ENCODE assay signal across 7 worm cellular contexts in genomic region chrV:6202573-6202972, ce11.
TF ChIP-seq lines count a peak whose summit lies in the region.

TSS of gene ttn-1 (minus strand) at chrV:6202632.

TF ChIP-seq in whole organism, L1 larva, 84 proteins besides CTCF, POLR2A, EP300 and RAD21 (continues in another document):
- TF ChIP-seq nhr-76 (tag; optimal IDR thresholded peaks at IDR 0.05; lab: Kevin White, UChicago) (no peak), swsn-7 (tag; optimal IDR thresholded peaks at IDR 0.05; lab: Kevin White, UChicago) (no peak), rnt-1 (tag; optimal IDR thresholded peaks at IDR 0.05; lab: Kevin White, UChicago) (peak; percentile 52), ceh-63 (GFP tag; optimal IDR thresholded peaks at IDR 0.05; lab: Kevin White, UChicago) (no peak), nhr-71 (tag; optimal IDR thresholded peaks at IDR 0.05; lab: Kevin White, UChicago) (peak; percentile 33), fkh-10 (GFP tag; optimal IDR thresholded peaks at IDR 0.05; lab: Kevin White, UChicago) (no peak), unc-98 (GFP tag; IDR thresholded peaks at IDR 0.05; lab: Robert Waterston, UW) (no peak), lin-39 (tag; optimal IDR thresholded peaks at IDR 0.05; lab: Kevin White, UChicago) (no peak), grh-1 (GFP tag; IDR thresholded peaks at IDR 0.05; lab: Robert Waterston, UW) (no peak), unc-130 (tag; optimal IDR thresholded peaks at IDR 0.05; lab: Kevin White, UChicago) (peak; percentile 23), unc-62 (GFP tag; optimal IDR thresholded peaks at IDR 0.05; lab: Kevin White, UChicago) (no peak), lin-14 (GFP tag; optimal IDR thresholded peaks at IDR 0.05; lab: Kevin White, UChicago) (peak; percentile 68), efl-3 (GFP tag; optimal IDR thresholded peaks at IDR 0.05; lab: Kevin White, UChicago) (no peak), pqm-1 (tag; optimal IDR thresholded peaks at IDR 0.05; lab: Kevin White, UChicago) (no peak)

TF ChIP-seq in whole organism, L2 larva, 48 proteins besides CTCF, POLR2A, EP300 and RAD21:
- TF ChIP-seq unc-55 (GFP tag; optimal IDR thresholded peaks at IDR 0.05; lab: Kevin White, UChicago), result no peak
- no peak for TF ChIP-seq peb-1 (tag; optimal IDR thresholded peaks at IDR 0.05; lab: Kevin White, UChicago)
- no peak for TF ChIP-seq nhr-77 (tag; optimal IDR thresholded peaks at IDR 0.05; lab: Kevin White, UChicago)
- no peak for TF ChIP-seq dmd-4 (tag; optimal IDR thresholded peaks at IDR 0.05; lab: Kevin White, UChicago)
- TF ChIP-seq sma-9 (GFP tag; optimal IDR thresholded peaks at IDR 0.05; lab: Kevin White, UChicago), result peak; percentile 21
- no peak for TF ChIP-seq sma-9 (tag; optimal IDR thresholded peaks at IDR 0.05; lab: Kevin White, UChicago)
- TF ChIP-seq nhr-129 (tag; optimal IDR thresholded peaks at IDR 0.05; lab: Kevin White, UChicago), result peak; percentile 52
- no peak for TF ChIP-seq sma-3 (GFP tag; optimal IDR thresholded peaks at IDR 0.05; lab: Kevin White, UChicago)

TF ChIP-seq in whole organism, L3 larva, 47 proteins besides CTCF, POLR2A, EP300 and RAD21:
- TF ChIP-seq lin-39 (tag; optimal IDR thresholded peaks at IDR 0.05; lab: Kevin White, UChicago) (peak; percentile 52), nhr-12 (tag; optimal IDR thresholded peaks at IDR 0.05; lab: Kevin White, UChicago) (no peak)

TF ChIP-seq in whole organism, L4 larva, 104 proteins besides CTCF, POLR2A, EP300 and RAD21:
- TF ChIP-seq T20F7.1 (GFP tag; optimal IDR thresholded peaks at IDR 0.05; lab: Kevin White, UChicago) (no peak), fkh-10 (GFP tag; optimal IDR thresholded peaks at IDR 0.05; lab: Kevin White, UChicago) (no peak), attf-4 (tag; optimal IDR thresholded peaks at IDR 0.05; lab: Kevin White, UChicago) (no peak), madf-9 (GFP tag; conservative IDR thresholded peaks at IDR 0.05; lab: Robert Waterston, UW) (no peak), mdt-29 (GFP tag; IDR thresholded peaks at IDR 0.05; lab: Robert Waterston, UW) (no peak), ztf-11 (tag; optimal IDR thresholded peaks at IDR 0.05; lab: Kevin White, UChicago) (no peak), unc-39 (tag; optimal IDR thresholded peaks at IDR 0.05; lab: Kevin White, UChicago) (no peak), hlh-11 (tag; optimal IDR thresholded peaks at IDR 0.05; lab: Kevin White, UChicago) (peak; percentile 11), unc-62 (GFP tag; optimal IDR thresholded peaks at IDR 0.05 in 1 of 2; lab: Kevin White, UChicago) (peak in 1 of 2 experiments; percentile 97), unc-62 (tag; optimal IDR thresholded peaks at IDR 0.05; lab: Kevin White, UChicago) (no peak), Y105C5A.15 (GFP tag; IDR thresholded peaks at IDR 0.05; lab: Robert Waterston, UW) (no peak)

TF ChIP-seq in whole organism, late embryonic, 69 proteins besides CTCF, POLR2A, EP300 and RAD21:
- TF ChIP-seq unc-55 (GFP tag; optimal IDR thresholded peaks at IDR 0.05; lab: Kevin White, UChicago), result peak; percentile 84
- peak; percentile 47 for TF ChIP-seq rnt-1 (tag; optimal IDR thresholded peaks at IDR 0.05; lab: Kevin White, UChicago)
- peak; percentile 11 for TF ChIP-seq ceh-34 (tag; optimal IDR thresholded peaks at IDR 0.05; lab: Kevin White, UChicago)
- no peak for TF ChIP-seq ahr-1 (tag; optimal IDR thresholded peaks at IDR 0.05; lab: Kevin White, UChicago)
- TF ChIP-seq T23F11.4 (GFP tag; optimal IDR thresholded peaks at IDR 0.05; lab: Kevin White, UChicago), result no peak

TF ChIP-seq in whole organism, mixed stage, embryonic, 35 proteins besides CTCF, POLR2A, EP300 and RAD21:
- peak; percentile 87 for TF ChIP-seq unc-120 (tag; optimal IDR thresholded peaks at IDR 0.05; lab: Kevin White, UChicago; ENCODE audit: poor library complexity, severe bottlenecking)
- no peak for TF ChIP-seq bed-3 (GFP tag; optimal IDR thresholded peaks at IDR 0.05; lab: Kevin White, UChicago)
- TF ChIP-seq ham-2 (GFP tag; optimal IDR thresholded peaks at IDR 0.05; lab: Kevin White, UChicago), result no peak
- peak; percentile 28 for TF ChIP-seq hlh-1 (tag; optimal IDR thresholded peaks at IDR 0.05; lab: Kevin White, UChicago)
- TF ChIP-seq lsy-2 (tag; optimal IDR thresholded peaks at IDR 0.05; lab: Kevin White, UChicago), result no peak

TF ChIP-seq in whole organism, young adult, 124 proteins besides CTCF, POLR2A, EP300 and RAD21:
- TF ChIP-seq egl-18 (GFP tag; IDR thresholded peaks at IDR 0.05; lab: Robert Waterston, UW) (0 out of 2 replicates have a peak, but pooled peaks have one; percentile 62), ccch-3 (GFP tag; optimal IDR thresholded peaks at IDR 0.05; lab: Kevin White, UChicago) (no peak)
